Worm (Caenorhabditis elegans) whole organism, early embryonic: Measurements from ENCODE around the gene Y51H7C.13.

Source experiments
- aly-1 ChIP-seq: sonication (generic microtip); optimal IDR thresholded peaks from 2 replicates; lab custom pipeline; 2016; ENCODE audit warnings: missing genetic modification characterization, missing compliant biosample characterization
- ama-1 ChIP-seq: fragments of 150-350 bp; optimal IDR thresholded peaks from 2 replicates; lab custom pipeline; 2014
- ceh-13 ChIP-seq: fragments of 200-800 bp; sonication (Bioruptor generic); optimal IDR thresholded peaks from 2 replicates; lab custom pipeline; 2018; ENCODE audit warnings: mild to moderate bottlenecking, missing genetic modification characterization, missing compliant biosample characterization
- ceh-36 ChIP-seq: sonication (generic microtip); optimal IDR thresholded peaks from 2 replicates; lab custom pipeline; 2016; ENCODE audit warnings: missing genetic modification characterization, inconsistent platforms, missing compliant biosample characterization
- ets-7 ChIP-seq: sonication (generic microtip); optimal IDR thresholded peaks from 2 replicates; lab custom pipeline; 2016; ENCODE audit warnings: missing genotype, missing genetic modification characterization, missing compliant biosample characterization
- flt-1 ChIP-seq: fragments of 200-800 bp; sonication (Bioruptor generic); IDR thresholded peaks from 2 replicates; pipeline ENCODE4 v1.3.6; 2022; ENCODE audit warnings: missing genetic modification characterization, missing compliant biosample characterization
- hmbx-1 ChIP-seq: sonication (generic microtip); optimal IDR thresholded peaks from 2 replicates; lab custom pipeline; 2016; ENCODE audit warnings: mild to moderate bottlenecking, missing genetic modification characterization, missing compliant biosample characterization
- hnd-1 ChIP-seq: sonication (generic microtip); optimal IDR thresholded peaks from 2 replicates; lab custom pipeline; 2016; ENCODE audit warnings: missing genetic modification characterization, missing compliant biosample characterization
- pes-1 ChIP-seq: fragments of 200-800 bp; sonication (Bioruptor generic); IDR thresholded peaks from 2 replicates; pipeline ENCODE4 v1.3.6; 2022; ENCODE audit warnings: missing genetic modification reagents, missing genetic modification characterization, missing compliant biosample characterization
- scrt-1 ChIP-seq: fragments of 200-800 bp; sonication (Bioruptor generic); IDR thresholded peaks from 2 replicates; pipeline ENCODE4 v1.3.6; 2022; ENCODE audit warnings: missing genetic modification characterization, missing compliant biosample characterization
- sea-1 ChIP-seq: fragments of 200-800 bp; sonication (Bioruptor generic); conservative IDR thresholded peaks from 2 replicates; pipeline ENCODE4 v1.3.6; 2022; ENCODE audit warnings: missing genetic modification characterization, missing compliant biosample characterization
- tbx-11 ChIP-seq: fragments of 200-800 bp; sonication (Bioruptor generic); IDR thresholded peaks from 2 replicates; pipeline ENCODE4 v1.3.6; 2022; ENCODE audit warnings: missing genetic modification characterization, missing compliant biosample characterization
- tra-4 ChIP-seq: sonication (generic microtip); optimal IDR thresholded peaks from 2 replicates; lab custom pipeline; 2017; ENCODE audit warnings: missing genetic modification characterization, missing compliant biosample characterization

- TF ChIP-seq hmbx-1 (tag; lab: Kevin White, UChicago) (no peak), ama-1 (lab: Kevin White, UChicago) (no peak), tbx-11 (GFP tag; lab: Robert Waterston, UW) (no peak), ceh-36 (tag; lab: Kevin White, UChicago) (no peak), pes-1 (GFP tag; lab: Robert Waterston, UW) (no peak), scrt-1 (GFP tag; lab: Robert Waterston, UW) (no peak), sea-1 (GFP tag; lab: Robert Waterston, UW) (no peak), ceh-13 (no peak), flt-1 (GFP tag; lab: Robert Waterston, UW) (no peak), tra-4 (tag; lab: Kevin White, UChicago) (no peak), aly-1 (tag; lab: Kevin White, UChicago) (no peak), ets-7 (tag; lab: Kevin White, UChicago) (no peak), hnd-1 (tag; lab: Kevin White, UChicago) (no peak)
These were observed 24.5 kb upstream of the Y51H7C.13 start for ce11 chrII:1490813-1491212.
